Fruit fly (Drosophila melanogaster) whole organism, embryonic: ENCODE measurements around the gene lectin-37Db.
A peak's percentile ranks its signal among the peaks of the same experiment; 100 is the strongest.

Experiments used
- Bdp1 ChIP-seq: fragments of 200-800 bp; sonication (Bioruptor generic); optimal IDR thresholded peaks from 3 replicates; lab custom pipeline; 2016; ENCODE audit warnings: missing biosample characterization, missing genetic modification characterization
- BtbVII ChIP-seq: fragments of 200-800 bp; sonication (Bioruptor generic); optimal IDR thresholded peaks from 3 replicates; lab custom pipeline; 2017; ENCODE audit warnings: missing biosample characterization, mild to moderate bottlenecking, missing genetic modification characterization
- CG10979 ChIP-seq: fragments of 200-800 bp; sonication (Bioruptor generic); optimal IDR thresholded peaks from 2 replicates; lab custom pipeline; 2018; ENCODE audit warnings: missing biosample characterization, mild to moderate bottlenecking, missing genetic modification characterization, moderate library complexity
- CG11560 ChIP-seq: fragments of 200-800 bp; sonication (Bioruptor generic); IDR thresholded peaks from 3 replicates; pipeline ENCODE4 v1.3.6; 2022; ENCODE audit warnings: missing biosample characterization, missing genetic modification characterization
- CG11696 ChIP-seq: fragments of 200-800 bp; sonication (Bioruptor generic); IDR thresholded peaks from 2 replicates; pipeline ENCODE4 v1.3.6; 2022; ENCODE audit warnings: missing biosample characterization, missing genetic modification characterization
- CG11723 ChIP-seq: fragments of 200-800 bp; sonication (Bioruptor generic); optimal IDR thresholded peaks from 2 replicates; lab custom pipeline; 2017; ENCODE audit warnings: missing biosample characterization, mild to moderate bottlenecking, missing genetic modification characterization
- CG12155 ChIP-seq: fragments of 200-800 bp; sonication (Bioruptor generic); optimal IDR thresholded peaks from 3 replicates; lab custom pipeline; 2016; ENCODE audit warnings: missing biosample characterization, missing genetic modification characterization
- CG1603 ChIP-seq: fragments of 200-800 bp; sonication (Bioruptor generic); optimal IDR thresholded peaks from 2 replicates; lab custom pipeline; 2019; ENCODE audit warnings: missing biosample characterization, mild to moderate bottlenecking, missing genetic modification characterization, moderate library complexity
- CG17385 ChIP-seq: fragments of 200-800 bp; sonication (Bioruptor generic); optimal IDR thresholded peaks from 3 replicates; lab custom pipeline; 2018; ENCODE audit warnings: missing biosample characterization, mild to moderate bottlenecking, missing genetic modification characterization
- CG30431 ChIP-seq: fragments of 200-800 bp; sonication (Bioruptor generic); optimal IDR thresholded peaks from 2 replicates; lab custom pipeline; 2017; ENCODE audit warnings: missing biosample characterization, missing genetic modification characterization
- CG32532 ChIP-seq: fragments of 200-800 bp; sonication (Bioruptor generic); IDR thresholded peaks from 2 replicates; pipeline ENCODE4 v1.3.6; 2022; ENCODE audit warnings: missing biosample characterization, missing genetic modification characterization
- CG32772 ChIP-seq: fragments of 200-800 bp; sonication (Bioruptor generic); IDR thresholded peaks from 2 replicates; pipeline ENCODE4 v1.3.6; 2022; ENCODE audit warnings: missing biosample characterization, missing genetic modification characterization
- CG43689 ChIP-seq: fragments of 200-800 bp; sonication (Bioruptor generic); IDR thresholded peaks from 2 replicates; pipeline ENCODE4 v1.3.6; 2022; ENCODE audit warnings: missing biosample characterization, missing genetic modification characterization
- CG4404 ChIP-seq: fragments of 200-800 bp; sonication (Bioruptor generic); IDR thresholded peaks from 2 replicates; pipeline ENCODE4 v1.3.6; 2022; ENCODE audit warnings: missing biosample characterization, missing genetic modification characterization
- CG4730 ChIP-seq: fragments of 200-800 bp; sonication (Bioruptor generic); IDR thresholded peaks from 2 replicates; pipeline ENCODE4 v1.3.6; 2022; ENCODE audit warnings: missing biosample characterization, missing genetic modification characterization
- CG5953 ChIP-seq: fragments of 200-800 bp; sonication (Bioruptor generic); IDR thresholded peaks from 2 replicates; pipeline ENCODE4 v1.3.6; 2022; ENCODE audit warnings: missing biosample characterization, missing genetic modification characterization
- CG6254 ChIP-seq: fragments of 200-800 bp; sonication (Bioruptor generic); optimal IDR thresholded peaks from 3 replicates; lab custom pipeline; 2017; ENCODE audit warnings: mild to moderate bottlenecking, missing biosample characterization, missing genetic modification reagents, missing genetic modification characterization
- CG7271 ChIP-seq: fragments of 200-800 bp; sonication (Bioruptor generic); optimal IDR thresholded peaks from 2 replicates; lab custom pipeline; 2018; ENCODE audit warnings: missing biosample characterization, mild to moderate bottlenecking, missing genetic modification characterization, moderate library complexity
- CG7357 ChIP-seq: fragments of 200-800 bp; sonication (Bioruptor generic); IDR thresholded peaks from 3 replicates; pipeline ENCODE4 v1.3.6; 2022; ENCODE audit warnings: missing biosample characterization, missing genetic modification characterization
- CG7928 ChIP-seq: fragments of 200-800 bp; sonication (Bioruptor generic); optimal IDR thresholded peaks from 2 replicates; lab custom pipeline; 2017; ENCODE audit warnings: missing biosample characterization, mild to moderate bottlenecking, missing genetic modification characterization
- CTCF ChIP-seq: fragments of 200-800 bp; sonication (Bioruptor generic); optimal IDR thresholded peaks from 2 replicates; lab custom pipeline; 2017; ENCODE audit warnings: missing biosample characterization, mild to moderate bottlenecking, missing genetic modification characterization, moderate library complexity
- Dfd ChIP-seq, 2 experiments: fragments of >200 bp; optimal IDR thresholded peaks; 2 replicates each; lab custom pipeline; 2017; ENCODE audit warnings: missing biosample characterization in 2 of 2, missing genetic modification characterization in 2 of 2
- Dp ChIP-seq: fragments of 200-800 bp; sonication (Bioruptor generic); optimal IDR thresholded peaks from 2 replicates; lab custom pipeline; 2018; ENCODE audit warnings: missing biosample characterization, mild to moderate bottlenecking, missing genetic modification characterization, moderate library complexity
- Med ChIP-seq: fragments of 200-800 bp; sonication (Bioruptor generic); peaks from one replicate; lab custom pipeline; 2016; ENCODE audit warnings: missing biosample characterization, missing genetic modification characterization, mild to moderate bottlenecking, inconsistent platforms, moderate library complexity
- NC2α ChIP-seq: fragments of 200-800 bp; sonication (Bioruptor generic); optimal IDR thresholded peaks from 2 replicates; lab custom pipeline; 2016; ENCODE audit warnings: missing biosample characterization, missing genetic modification characterization
- Rfx ChIP-seq: fragments of 200-800 bp; sonication (Bioruptor generic); IDR thresholded peaks from 2 replicates; pipeline ENCODE4 v1.3.6; 2022; ENCODE audit warnings: missing biosample characterization, missing genetic modification characterization
- Side ChIP-seq: fragments of 200-800 bp; sonication (Bioruptor generic); optimal IDR thresholded peaks from 2 replicates; lab custom pipeline; 2016; ENCODE audit warnings: missing biosample characterization, missing genetic modification characterization
- Sox100B ChIP-seq: fragments of 200-800 bp; sonication (Bioruptor generic); optimal IDR thresholded peaks from 3 replicates; lab custom pipeline; 2018; ENCODE audit warnings: missing biosample characterization, mild to moderate bottlenecking, missing genetic modification characterization
- ab ChIP-seq: fragments of 200-800 bp; sonication (Bioruptor generic); optimal IDR thresholded peaks from 2 replicates; lab custom pipeline; 2016; ENCODE audit warnings: missing biosample characterization, missing genetic modification characterization
- amos ChIP-seq: fragments of 200-800 bp; sonication (Bioruptor generic); IDR thresholded peaks from 2 replicates; pipeline ENCODE4 v1.3.6; 2022; ENCODE audit warnings: missing biosample characterization, missing genetic modification characterization; ENCODE audit not compliant: partially characterized antibody
- chn ChIP-seq: fragments of 200-800 bp; sonication (Bioruptor generic); optimal IDR thresholded peaks from 2 replicates; lab custom pipeline; 2016; ENCODE audit warnings: missing biosample characterization, missing genetic modification characterization
- dimm ChIP-seq: fragments of 200-800 bp; sonication (Bioruptor generic); IDR thresholded peaks from 2 replicates; pipeline ENCODE4 v1.3.6; 2022; ENCODE audit warnings: missing biosample characterization, missing genetic modification characterization
- dmrt99B ChIP-seq: fragments of 200-800 bp; sonication (Bioruptor generic); optimal IDR thresholded peaks from 2 replicates; lab custom pipeline; 2018; ENCODE audit warnings: missing biosample characterization, mild to moderate bottlenecking, missing genetic modification characterization, moderate library complexity
- emc ChIP-seq: fragments of 200-800 bp; sonication (Bioruptor generic); optimal IDR thresholded peaks from 2 replicates; lab custom pipeline; 2016; ENCODE audit warnings: missing biosample characterization, missing genetic modification characterization
- ewg ChIP-seq: fragments of 200-800 bp; sonication (Bioruptor generic); optimal IDR thresholded peaks from 3 replicates; lab custom pipeline; 2017; ENCODE audit warnings: mild to moderate bottlenecking, missing biosample characterization, missing genetic modification reagents, missing genetic modification characterization
- fd96Cb ChIP-seq: fragments of 200-800 bp; sonication (Bioruptor generic); optimal IDR thresholded peaks from 2 replicates; lab custom pipeline; 2018; ENCODE audit warnings: missing biosample characterization, mild to moderate bottlenecking, missing genetic modification characterization, moderate library complexity
- gem ChIP-seq: fragments of 200-800 bp; sonication (Bioruptor generic); optimal IDR thresholded peaks from 2 replicates; lab custom pipeline; 2019; ENCODE audit warnings: missing biosample characterization, mild to moderate bottlenecking, missing genetic modification characterization, moderate library complexity
- gfzf ChIP-seq: fragments of 200-800 bp; sonication (Bioruptor generic); optimal IDR thresholded peaks from 2 replicates; lab custom pipeline; 2016; ENCODE audit warnings: missing biosample characterization, mild to moderate bottlenecking, missing genetic modification characterization, moderate library complexity
- her ChIP-seq: fragments of 200-800 bp; sonication (Bioruptor generic); optimal IDR thresholded peaks from 2 replicates; lab custom pipeline; 2016; ENCODE audit warnings: missing biosample characterization, missing genetic modification characterization
- jumu ChIP-seq: fragments of 200-800 bp; sonication (Bioruptor generic); optimal IDR thresholded peaks from 3 replicates; lab custom pipeline; 2016; ENCODE audit warnings: missing biosample characterization, missing genetic modification characterization
- kay ChIP-seq: fragments of 200-800 bp; sonication (Bioruptor generic); optimal IDR thresholded peaks from 2 replicates; lab custom pipeline; 2016; ENCODE audit warnings: missing biosample characterization, missing genetic modification characterization
- lola ChIP-seq, 3 experiments: fragments of >200 bp in 2 of 3; fragments of 200-800 bp in 1 of 3; sonication (Bioruptor generic) in 1 of 3; optimal IDR thresholded peaks; 2 replicates each; lab custom pipeline; 2017 to 2019; ENCODE audit warnings: missing biosample characterization in 3 of 3, missing genetic modification characterization in 3 of 3, mild to moderate bottlenecking in 1 of 3, moderate library complexity in 1 of 3
- pho ChIP-seq: fragments of 200-800 bp; sonication (Bioruptor generic); optimal IDR thresholded peaks from 2 replicates; lab custom pipeline; 2016; ENCODE audit warnings: missing biosample characterization, missing genetic modification characterization
- ro ChIP-seq: fragments of 200-800 bp; sonication (Bioruptor generic); IDR thresholded peaks from 2 replicates; pipeline ENCODE4 v1.3.6; 2022; ENCODE audit warnings: missing biosample characterization, missing genetic modification characterization
- slbo ChIP-seq: fragments of 200-800 bp; sonication (Bioruptor generic); IDR thresholded peaks from 2 replicates; pipeline ENCODE4 v1.3.6; 2022; ENCODE audit warnings: missing biosample characterization, missing genetic modification characterization
- sug ChIP-seq: fragments of 200-800 bp; optimal IDR thresholded peaks from 2 replicates; lab custom pipeline; 2019; ENCODE audit warnings: missing biosample characterization, mild to moderate bottlenecking, missing genetic modification characterization, moderate library complexity
- tgo ChIP-seq: fragments of 200-800 bp; sonication (Bioruptor generic); IDR thresholded peaks from 3 replicates; pipeline ENCODE4 v1.3.6; 2022; ENCODE audit warnings: missing biosample characterization, missing genetic modification characterization
- trem ChIP-seq: fragments of 200-800 bp; optimal IDR thresholded peaks from 3 replicates; lab custom pipeline; 2019; ENCODE audit warnings: missing biosample characterization, mild to moderate bottlenecking, missing genetic modification characterization, moderate library complexity
- trh ChIP-seq: fragments of 200-800 bp; sonication (Bioruptor generic); optimal IDR thresholded peaks from 2 replicates; lab custom pipeline; 2016; ENCODE audit warnings: missing biosample characterization, missing genetic modification characterization
- usp ChIP-seq: fragments of >200 bp; optimal IDR thresholded peaks from 2 replicates; lab custom pipeline; 2017; ENCODE audit warnings: missing biosample characterization, missing genetic modification characterization
- zfh1 ChIP-seq: fragments of 200-800 bp; sonication (Bioruptor generic); IDR thresholded peaks from 3 replicates; pipeline ENCODE4 v1.3.6; 2022; ENCODE audit warnings: missing biosample characterization, missing genetic modification characterization

lectin-37Db gene

DNA sequence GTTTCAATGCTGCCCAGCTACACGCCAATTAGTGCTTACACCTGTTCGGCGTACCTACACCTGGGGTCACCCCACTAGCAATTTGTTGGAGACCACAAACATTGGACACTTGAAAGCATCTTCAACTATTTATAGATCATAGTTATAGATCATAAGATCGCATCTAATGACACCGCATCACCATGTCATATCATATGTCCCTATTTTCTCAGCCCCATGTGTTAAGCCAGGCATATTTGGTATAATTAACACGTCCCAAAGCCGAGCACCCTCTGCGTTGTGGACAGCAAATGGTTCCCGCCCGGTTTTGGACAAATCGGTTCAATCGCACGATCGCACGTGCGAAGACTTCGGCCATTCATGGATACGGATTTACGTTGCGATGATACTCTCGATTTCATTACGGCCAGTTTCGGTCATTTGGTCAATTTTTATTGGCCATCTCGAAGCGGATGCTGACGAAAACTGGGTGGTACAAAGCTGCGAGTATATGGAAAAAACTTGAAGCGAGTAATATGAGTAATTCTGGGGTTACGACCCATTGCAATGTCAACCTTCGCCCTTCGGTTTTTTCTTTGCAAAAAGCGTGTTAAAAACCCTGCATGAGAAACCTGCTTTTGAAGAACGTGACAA lies 20.8 kb downstream of the lectin-37Db start (continued):
- TF ChIP-seq pho (GFP tag; lab: Kevin White, UChicago) (peak; percentile 86), CG4404 (GFP tag; lab: Robert Waterston, UW) (peak; percentile 53; the same call in 1 of the 2 replicates), CG7928 (GFP tag; lab: Kevin White, UChicago) (peak; percentile 24), emc (no peak), lola (GFP tag; optimal IDR thresholded peaks at IDR 0.05; lab: Kevin White, UChicago) (peak in 1 of 3 experiments; percentile 68), trem (tag; lab: Kevin White, UChicago) (peak; percentile 65), trh (GFP tag; lab: Kevin White, UChicago) (peak; percentile 25), CG30431 (GFP tag; lab: Kevin White, UChicago) (peak; percentile 48), gfzf (GFP tag; lab: Kevin White, UChicago) (no peak), CG43689 (GFP tag; lab: Robert Waterston, UW) (peak; percentile 81), ro (GFP tag; lab: Robert Waterston, UW) (no peak), CG1603 (tag; lab: Kevin White, UChicago) (peak; percentile 92), ab (GFP tag; lab: Kevin White, UChicago) (peak; percentile 63), Side (GFP tag; lab: Kevin White, UChicago) (peak; percentile 64), usp (GFP tag; lab: Kevin White, UChicago) (no peak), CG12155 (peak; percentile 62), dmrt99B (peak; percentile 92), CG11560 (tag; lab: Robert Waterston, UW) (no peak; the same call in 2 of the 3 replicates), her (GFP tag; lab: Kevin White, UChicago) (peak; percentile 88), CG7357 (GFP tag; lab: Robert Waterston, UW) (peak; percentile 45; the same call in 1 of the 3 replicates), zfh1 (peak; percentile 41; the same call in 2 of the 3 replicates), Med (GFP tag; lab: Kevin White, UChicago) (peak; percentile 95), CG32532 (GFP tag; lab: Robert Waterston, UW) (peak; percentile 70), CG10979 (tag; lab: Kevin White, UChicago) (peak; percentile 73), CG5953 (0 out of 2 replicates have a peak, but pooled peaks have one; percentile 45), amos (GFP tag; lab: Robert Waterston, UW) (no peak), CG11696 (GFP tag; lab: Robert Waterston, UW) (peak; percentile 93), Dp (no peak), BtbVII (peak; percentile 46), CTCF (GFP tag; lab: Kevin White, UChicago) (peak; percentile 5), gem (peak; percentile 84), dimm (GFP tag; lab: Robert Waterston, UW) (peak; percentile 62), Dfd (GFP tag; optimal IDR thresholded peaks at IDR 0.05; lab: Kevin White, UChicago) (no peak), CG11723 (peak; percentile 79), Bdp1 (GFP tag; lab: Kevin White, UChicago) (peak; percentile 62), CG6254 (GFP tag; lab: Kevin White, UChicago) (peak; percentile 46), CG17385 (GFP tag; lab: Kevin White, UChicago) (peak; percentile 67), NC2α (GFP tag; lab: Kevin White, UChicago) (peak; percentile 91), CG4730 (0 out of 2 replicates have a peak, but pooled peaks have one; percentile 19), tgo (GFP tag; lab: Robert Waterston, UW) (peak; percentile 74), jumu (GFP tag; lab: Kevin White, UChicago) (peak; percentile 74), sug (tag; lab: Kevin White, UChicago) (peak; percentile 35), kay (GFP tag; lab: Kevin White, UChicago) (peak; percentile 57), CG7271 (tag; lab: Kevin White, UChicago) (no peak), ewg (GFP tag; lab: Kevin White, UChicago) (peak; percentile 78), fd96Cb (tag; lab: Kevin White, UChicago) (peak; percentile 74), slbo (GFP tag; lab: Robert Waterston, UW) (peak; percentile 85), Sox100B (GFP tag; lab: Kevin White, UChicago) (peak; percentile 65), CG32772 (GFP tag; lab: Robert Waterston, UW) (peak; percentile 62), chn (GFP tag; lab: Kevin White, UChicago) (peak; percentile 83), Rfx (GFP tag; lab: Robert Waterston, UW) (peak; percentile 83)
